Fruit fly (Drosophila melanogaster) whole organism, embryonic: ENCODE measurements around the gene CG42393.
A peak's percentile ranks its signal among the peaks of the same experiment; 100 is the strongest.

Experiments used
- ATbp ChIP-seq: fragments of 200-800 bp; sonication (Bioruptor generic); optimal IDR thresholded peaks from 2 replicates; lab custom pipeline; 2017; ENCODE audit warnings: missing biosample characterization, mild to moderate bottlenecking, missing genetic modification characterization, missing genetic modification reagents
- B-H1 ChIP-seq: fragments of 200-800 bp; sonication (Bioruptor generic); IDR thresholded peaks from 3 replicates; pipeline ENCODE4 v1.3.6; 2022; ENCODE audit warnings: missing biosample characterization, missing genetic modification characterization
- Blimp-1 ChIP-seq: fragments of 200-800 bp; sonication (Bioruptor generic); optimal IDR thresholded peaks from 3 replicates; lab custom pipeline; 2018; ENCODE audit warnings: missing biosample characterization, missing genetic modification characterization, mild to moderate bottlenecking, moderate library complexity, missing genetic modification reagents
- BtbVII ChIP-seq: fragments of 200-800 bp; sonication (Bioruptor generic); optimal IDR thresholded peaks from 3 replicates; lab custom pipeline; 2017; ENCODE audit warnings: missing biosample characterization, mild to moderate bottlenecking, missing genetic modification characterization
- CG10147 ChIP-seq: fragments of 200-800 bp; sonication (Bioruptor generic); optimal IDR thresholded peaks from 2 replicates; lab custom pipeline; 2019; ENCODE audit warnings: missing biosample characterization, mild to moderate bottlenecking, missing genetic modification characterization, moderate library complexity
- CG10209 ChIP-seq: fragments of 200-800 bp; sonication (Bioruptor generic); optimal IDR thresholded peaks from 3 replicates; lab custom pipeline; 2017; ENCODE audit warnings: missing biosample characterization, mild to moderate bottlenecking, missing genetic modification characterization, missing genetic modification reagents
- CG10321 ChIP-seq: fragments of 200-800 bp; sonication (Bioruptor generic); IDR thresholded peaks from 2 replicates; pipeline ENCODE4 v1.3.6; 2022; ENCODE audit warnings: missing biosample characterization, missing genetic modification characterization
- CG10366 ChIP-seq: fragments of 200-800 bp; sonication (Bioruptor generic); IDR thresholded peaks from 2 replicates; pipeline ENCODE4 v1.3.6; 2022; ENCODE audit warnings: missing biosample characterization, missing genetic modification characterization
- CG11695 ChIP-seq: fragments of 200-800 bp; sonication (Bioruptor generic); IDR thresholded peaks from 3 replicates; pipeline ENCODE4 v1.3.6; 2022; ENCODE audit warnings: missing biosample characterization, missing genetic modification characterization
- CG12391 ChIP-seq: fragments of 200-800 bp; sonication (Bioruptor generic); optimal IDR thresholded peaks from 3 replicates; lab custom pipeline; 2018; ENCODE audit warnings: missing biosample characterization, mild to moderate bottlenecking, missing genetic modification characterization, moderate library complexity
- CG12659 ChIP-seq: fragments of 200-800 bp; sonication (Bioruptor generic); optimal IDR thresholded peaks from 3 replicates; lab custom pipeline; 2017; ENCODE audit warnings: mild to moderate bottlenecking, missing biosample characterization, missing genetic modification reagents, missing genetic modification characterization
- CG13424 ChIP-seq: fragments of 200-800 bp; sonication (Bioruptor generic); optimal IDR thresholded peaks from 2 replicates; lab custom pipeline; 2019; ENCODE audit warnings: missing biosample characterization, mild to moderate bottlenecking, missing genetic modification characterization, moderate library complexity
- CG14710 ChIP-seq: fragments of 200-800 bp; sonication (Bioruptor generic); optimal IDR thresholded peaks from 3 replicates; lab custom pipeline; 2019; ENCODE audit warnings: missing biosample characterization, mild to moderate bottlenecking, missing genetic modification characterization, moderate library complexity
- CG30403 ChIP-seq: fragments of 200-800 bp; sonication (Bioruptor generic); optimal IDR thresholded peaks from 3 replicates; lab custom pipeline; 2016; ENCODE audit warnings: missing biosample characterization, missing genetic modification characterization
- CG3407 ChIP-seq: fragments of 200-800 bp; sonication (Bioruptor generic); optimal IDR thresholded peaks from 2 replicates; lab custom pipeline; 2018; ENCODE audit warnings: missing biosample characterization, mild to moderate bottlenecking, missing genetic modification characterization
- CG4328 ChIP-seq: fragments of 200-800 bp; sonication (Bioruptor generic); optimal IDR thresholded peaks from 3 replicates; lab custom pipeline; 2017; ENCODE audit warnings: missing biosample characterization, missing genetic modification reagents, missing genetic modification characterization
- CG4424 ChIP-seq: fragments of 200-800 bp; sonication (Bioruptor generic); optimal IDR thresholded peaks from 3 replicates; lab custom pipeline; 2016; ENCODE audit warnings: missing biosample characterization, missing genetic modification characterization
- CG6813 ChIP-seq: fragments of 200-800 bp; sonication (Bioruptor generic); optimal IDR thresholded peaks from 2 replicates; lab custom pipeline; 2017; ENCODE audit warnings: missing biosample characterization, missing genetic modification characterization, mild to moderate bottlenecking, moderate library complexity, missing genetic modification reagents
- CG9437 ChIP-seq: fragments of 200-800 bp; sonication (Bioruptor generic); optimal IDR thresholded peaks from 2 replicates; lab custom pipeline; 2018; ENCODE audit warnings: missing biosample characterization, mild to moderate bottlenecking, missing genetic modification characterization
- D19A ChIP-seq: fragments of 200-800 bp; optimal IDR thresholded peaks from 3 replicates; lab custom pipeline; 2019; ENCODE audit warnings: missing biosample characterization, mild to moderate bottlenecking, missing genetic modification characterization, moderate library complexity
- Dip2 ChIP-seq: fragments of 200-800 bp; sonication (Bioruptor generic); IDR thresholded peaks from 2 replicates; pipeline ENCODE4 v1.3.6; 2022; ENCODE audit warnings: missing biosample characterization, missing genetic modification characterization
- Drgx ChIP-seq: fragments of 200-800 bp; sonication (Bioruptor generic); IDR thresholded peaks from 2 replicates; pipeline ENCODE4 v1.3.6; 2022; ENCODE audit warnings: missing biosample characterization, missing genetic modification characterization
- Ets65A ChIP-seq: fragments of 200-800 bp; sonication (Bioruptor generic); peaks from one replicate; lab custom pipeline; 2016; ENCODE audit warnings: missing biosample characterization, missing genetic modification characterization
- Fer1 ChIP-seq: fragments of 200-800 bp; sonication (Bioruptor generic); optimal IDR thresholded peaks from 2 replicates; lab custom pipeline; 2017; ENCODE audit warnings: missing biosample characterization, mild to moderate bottlenecking, missing genetic modification characterization
- H2.0 ChIP-seq: fragments of 200-800 bp; sonication (Bioruptor generic); IDR thresholded peaks from 2 replicates; pipeline ENCODE4 v1.3.6; 2022; ENCODE audit warnings: missing biosample characterization, missing genetic modification characterization
- Hr78 ChIP-seq, 2 experiments: fragments of 200-800 bp in 1 of 2; fragments of >200 bp in 1 of 2; sonication (Bioruptor generic) in 1 of 2; optimal IDR thresholded peaks; 2 replicates each; lab custom pipeline; 2017 to 2019; ENCODE audit warnings: missing biosample characterization in 2 of 2, missing genetic modification characterization in 2 of 2, mild to moderate bottlenecking in 1 of 2, moderate library complexity in 1 of 2
- Oli ChIP-seq: fragments of 200-800 bp; sonication (Bioruptor generic); optimal IDR thresholded peaks from 2 replicates; lab custom pipeline; 2018; ENCODE audit warnings: missing biosample characterization, mild to moderate bottlenecking, missing genetic modification characterization, moderate library complexity
- Six4 ChIP-seq: fragments of 200-800 bp; sonication (Bioruptor generic); optimal IDR thresholded peaks from 2 replicates; lab custom pipeline; 2016; ENCODE audit warnings: missing biosample characterization, missing genetic modification characterization
- al ChIP-seq: fragments of 200-800 bp; sonication (Bioruptor generic); IDR thresholded peaks from 2 replicates; pipeline ENCODE4 v1.3.6; 2022; ENCODE audit warnings: missing biosample characterization, missing genetic modification characterization
- az2 ChIP-seq: fragments of 200-800 bp; sonication (Bioruptor generic); optimal IDR thresholded peaks from 3 replicates; lab custom pipeline; 2016; ENCODE audit warnings: missing biosample characterization, missing genetic modification characterization
- bcd ChIP-seq: fragments of 200-800 bp; sonication (Bioruptor generic); optimal IDR thresholded peaks from 2 replicates; lab custom pipeline; 2017; ENCODE audit warnings: missing biosample characterization, mild to moderate bottlenecking, missing genetic modification characterization
- bigmax ChIP-seq: fragments of 200-800 bp; sonication (Bioruptor generic); optimal IDR thresholded peaks from 2 replicates; lab custom pipeline; 2018; ENCODE audit warnings: missing biosample characterization, mild to moderate bottlenecking, missing genetic modification characterization
- croc ChIP-seq: fragments of 200-800 bp; sonication (Bioruptor generic); conservative IDR thresholded peaks from 3 replicates; pipeline ENCODE4 v1.3.6; 2022; ENCODE audit warnings: missing biosample characterization, missing genetic modification characterization
- cwo ChIP-seq: fragments of 200-800 bp; sonication (Bioruptor generic); optimal IDR thresholded peaks from 3 replicates; lab custom pipeline; 2017; ENCODE audit warnings: missing biosample characterization, missing genetic modification characterization, mild to moderate bottlenecking, moderate library complexity, missing genetic modification reagents
- danr ChIP-seq: fragments of 200-800 bp; sonication (Bioruptor generic); IDR thresholded peaks from 2 replicates; pipeline ENCODE4 v1.3.6; 2022; ENCODE audit warnings: missing biosample characterization, missing genetic modification characterization
- ewg ChIP-seq: fragments of 200-800 bp; sonication (Bioruptor generic); optimal IDR thresholded peaks from 3 replicates; lab custom pipeline; 2017; ENCODE audit warnings: mild to moderate bottlenecking, missing biosample characterization, missing genetic modification reagents, missing genetic modification characterization
- gem ChIP-seq: fragments of 200-800 bp; sonication (Bioruptor generic); optimal IDR thresholded peaks from 2 replicates; lab custom pipeline; 2019; ENCODE audit warnings: missing biosample characterization, mild to moderate bottlenecking, missing genetic modification characterization, moderate library complexity
- mam ChIP-seq: fragments of 200-800 bp; sonication (Bioruptor generic); optimal IDR thresholded peaks from 3 replicates; lab custom pipeline; 2016; ENCODE audit warnings: missing biosample characterization, missing genetic modification characterization
- nmo ChIP-seq: fragments of 200-800 bp; sonication (Bioruptor generic); optimal IDR thresholded peaks from 2 replicates; lab custom pipeline; 2018; ENCODE audit warnings: missing biosample characterization, mild to moderate bottlenecking, missing genetic modification characterization, moderate library complexity
- nom ChIP-seq: fragments of 200-800 bp; sonication (Bioruptor generic); optimal IDR thresholded peaks from 2 replicates; lab custom pipeline; 2017; ENCODE audit warnings: missing biosample characterization, missing genetic modification characterization, mild to moderate bottlenecking, moderate library complexity, missing genetic modification reagents
- ranshi ChIP-seq: fragments of 200-800 bp; sonication (Bioruptor generic); IDR thresholded peaks from 2 replicates; pipeline ENCODE4 v1.3.6; 2022; ENCODE audit warnings: missing biosample characterization, missing genetic modification characterization
- ro ChIP-seq: fragments of 200-800 bp; sonication (Bioruptor generic); IDR thresholded peaks from 2 replicates; pipeline ENCODE4 v1.3.6; 2022; ENCODE audit warnings: missing biosample characterization, missing genetic modification characterization
- schlank ChIP-seq: fragments of 200-800 bp; sonication (Bioruptor generic); optimal IDR thresholded peaks from 2 replicates; lab custom pipeline; 2018; ENCODE audit warnings: missing biosample characterization, mild to moderate bottlenecking, missing genetic modification characterization
- sens ChIP-seq: fragments of 200-800 bp; sonication (Bioruptor generic); peaks from one replicate; lab custom pipeline; 2016; ENCODE audit warnings: missing biosample characterization, missing genetic modification characterization
- sisA ChIP-seq: fragments of 200-800 bp; sonication (Bioruptor generic); IDR thresholded peaks from 2 replicates; pipeline ENCODE4 v1.3.6; 2022; ENCODE audit warnings: missing biosample characterization, missing genetic modification characterization
- tap ChIP-seq: fragments of 200-800 bp; optimal IDR thresholded peaks from 3 replicates; lab custom pipeline; 2019; ENCODE audit warnings: missing biosample characterization, mild to moderate bottlenecking, missing genetic modification characterization, moderate library complexity
- ttk ChIP-seq: fragments of 200-800 bp; sonication (Bioruptor generic); IDR thresholded peaks from 2 replicates; pipeline ENCODE4 v2.1.2; 2022; ENCODE audit warnings: missing biosample characterization, missing genetic modification characterization
- zen2 ChIP-seq: fragments of 200-800 bp; sonication (Bioruptor generic); IDR thresholded peaks from 3 replicates; pipeline ENCODE4 v1.3.6; 2022; ENCODE audit warnings: missing biosample characterization, missing genetic modification characterization; ENCODE audit not compliant: partially characterized antibody

The CG42393 gene

DNA sequence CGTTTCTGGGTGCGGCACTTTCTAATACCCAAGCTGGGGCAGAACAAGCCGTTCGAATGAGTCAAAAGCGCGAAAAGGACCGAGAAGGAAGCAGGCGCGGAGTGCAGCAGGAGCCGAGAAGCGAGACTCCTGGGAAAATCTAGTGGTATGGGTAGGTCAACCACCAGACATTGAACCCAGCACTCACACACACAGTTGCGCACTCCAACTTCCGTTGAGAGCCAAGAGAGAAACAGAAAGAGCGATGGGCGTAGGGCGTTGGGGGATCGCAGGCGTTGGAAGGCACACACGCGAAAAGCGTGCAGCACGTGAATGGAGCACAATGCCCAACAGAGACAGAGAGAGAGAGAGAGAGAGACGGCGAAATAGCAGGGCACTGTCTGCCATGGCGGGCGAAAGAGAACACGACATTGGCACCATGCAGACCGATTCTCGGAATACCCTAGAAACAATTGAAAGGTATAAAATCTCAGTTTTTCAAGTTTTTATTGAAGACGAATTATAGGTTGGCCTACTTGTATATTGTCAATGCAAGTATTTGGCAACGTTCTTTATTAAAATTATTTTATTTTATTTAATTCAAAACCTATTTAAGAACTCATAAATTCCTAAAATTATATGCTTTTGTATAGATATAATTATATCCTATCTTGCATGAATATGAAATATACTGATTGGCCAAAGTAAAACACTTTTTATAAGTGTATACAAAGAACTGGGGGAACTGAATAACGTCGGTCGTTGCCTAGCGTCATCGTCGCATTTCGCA, 35.3 kb downstream of the CG42393 start (continued):
- TF ChIP-seq Drgx (GFP tag; lab: Robert Waterston, UW): peak; percentile 93
- no peak for TF ChIP-seq CG10366 (GFP tag; lab: Robert Waterston, UW)
- peak; percentile 65; the same call in 2 of the 3 replicates for TF ChIP-seq CG11695 (GFP tag; lab: Robert Waterston, UW)
- TF ChIP-seq mam: no peak
- TF ChIP-seq ro (GFP tag; lab: Robert Waterston, UW): no peak
- peak; percentile 83 for TF ChIP-seq cwo (GFP tag; lab: Kevin White, UChicago)
- peak; percentile 6 for TF ChIP-seq BtbVII (GFP tag; lab: Kevin White, UChicago)
- TF ChIP-seq ewg (GFP tag; lab: Kevin White, UChicago): peak; percentile 24
- TF ChIP-seq Ets65A (GFP tag; lab: Kevin White, UChicago): peak; percentile 68
- peak; percentile 38; the same call in 2 of the 3 replicates for TF ChIP-seq croc (GFP tag; lab: Robert Waterston, UW)
- peak; percentile 10 for TF ChIP-seq bcd (GFP tag; lab: Kevin White, UChicago)
- TF ChIP-seq CG4328 (GFP tag; lab: Kevin White, UChicago): no peak
- no peak for TF ChIP-seq danr (GFP tag; lab: Robert Waterston, UW)
- TF ChIP-seq CG12391 (tag; lab: Kevin White, UChicago): no peak
- 0 out of 2 replicates have a peak, but pooled peaks have one; percentile 26 for TF ChIP-seq ttk (GFP tag; lab: Robert Waterston, UW)
- no peak for TF ChIP-seq B-H1 (GFP tag; lab: Robert Waterston, UW)
- TF ChIP-seq sisA: peak; percentile 11; the same call in 1 of the 2 replicates
- TF ChIP-seq CG10147 (GFP tag; lab: Kevin White, UChicago): peak; percentile 33
- TF ChIP-seq schlank (tag; lab: Kevin White, UChicago): no peak
- peak; percentile 50 for TF ChIP-seq ATbp
- TF ChIP-seq Fer1 (GFP tag; lab: Kevin White, UChicago): no peak
- peak; percentile 69 for TF ChIP-seq sens (GFP tag; lab: Kevin White, UChicago)
- TF ChIP-seq ranshi (GFP tag; lab: Robert Waterston, UW): no peak
- peak; percentile 19 for TF ChIP-seq CG12659 (GFP tag; lab: Kevin White, UChicago)
- peak; percentile 53 for TF ChIP-seq CG14710 (tag; lab: Kevin White, UChicago)
- TF ChIP-seq az2 (GFP tag; lab: Kevin White, UChicago): peak; percentile 26
- TF ChIP-seq gem (tag; lab: Kevin White, UChicago): peak; percentile 75
- no peak for TF ChIP-seq bigmax (GFP tag; lab: Kevin White, UChicago)
- TF ChIP-seq nom (GFP tag; lab: Kevin White, UChicago): peak; percentile 86
- peak; percentile 23 for TF ChIP-seq Blimp-1
- peak; percentile 28 for TF ChIP-seq CG9437
- peak; percentile 8 for TF ChIP-seq Six4
- TF ChIP-seq CG30403: peak; percentile 11
- peak; percentile 28 for TF ChIP-seq CG10209 (GFP tag; lab: Kevin White, UChicago)
- peak; percentile 58 for TF ChIP-seq nmo
- TF ChIP-seq H2.0 (GFP tag; lab: Robert Waterston, UW): peak; percentile 32; the same call in 1 of the 2 replicates
- peak; percentile 6 for TF ChIP-seq CG4424 (GFP tag; lab: Kevin White, UChicago)
- TF ChIP-seq al (GFP tag; lab: Robert Waterston, UW): no peak
- 0 out of 3 replicates have a peak, but pooled peaks have one; percentile 10 for TF ChIP-seq zen2 (GFP tag; lab: Robert Waterston, UW)
- TF ChIP-seq Dip2 (GFP tag; lab: Robert Waterston, UW): no peak
- TF ChIP-seq CG10321 (GFP tag; lab: Robert Waterston, UW): 0 out of 2 replicates have a peak, but pooled peaks have one; percentile 12
- peak in 1 of 2 experiments; percentile 25 for TF ChIP-seq Hr78 (GFP tag; optimal IDR thresholded peaks at IDR 0.05; lab: Kevin White, UChicago)
- TF ChIP-seq CG6813: peak; percentile 6
- peak; percentile 61 for TF ChIP-seq CG13424 (tag; lab: Kevin White, UChicago)
- TF ChIP-seq Oli (tag; lab: Kevin White, UChicago): peak; percentile 50
- TF ChIP-seq tap: peak; percentile 8
- TF ChIP-seq D19A (tag; lab: Kevin White, UChicago): peak; percentile 92
- TF ChIP-seq CG3407 (GFP tag; lab: Kevin White, UChicago): peak; percentile 30
